Worm (Caenorhabditis elegans): Measurements from ENCODE around the gene dhc-4.

DNA sequence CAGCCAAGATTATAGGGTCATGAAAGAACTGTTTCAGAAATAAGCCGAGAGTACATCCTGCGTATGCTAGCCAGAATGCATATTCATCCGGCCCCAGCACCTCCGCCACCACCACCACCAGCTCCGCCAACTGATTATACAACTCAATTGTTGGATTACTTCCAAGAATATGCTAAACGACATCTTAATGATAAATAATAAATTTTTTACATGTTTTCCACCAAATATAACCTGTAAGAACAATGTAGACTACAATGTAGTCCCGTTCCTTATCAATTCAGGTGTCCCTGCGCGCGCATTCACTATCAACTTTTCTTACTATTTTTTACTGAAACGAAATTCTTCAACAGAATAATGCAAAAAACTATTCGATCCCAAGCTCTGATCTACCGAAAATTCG is 63.1 kb downstream of the dhc-4 start, which contains the start of gene Y48A6B.9:
- TF ChIP-seq nhr-237 (tag; optimal IDR thresholded peaks at IDR 0.05) (no peak), unc-55 (GFP tag; optimal IDR thresholded peaks at IDR 0.05) (no peak), ZK546.5 (tag; optimal IDR thresholded peaks at IDR 0.05) (no peak), ztf-1 (GFP tag; conservative IDR thresholded peaks at IDR 0.05) (no peak), ztf-4 (tag; optimal IDR thresholded peaks at IDR 0.05) (no peak), unc-62 (GFP tag; optimal IDR thresholded peaks at IDR 0.05) (no peak), lin-11 (tag; optimal IDR thresholded peaks at IDR 0.05) (no peak), aly-2 (tag; optimal IDR thresholded peaks at IDR 0.05) (no peak)
